Fruit fly (Drosophila melanogaster) S2 (cell line): ENCODE data around the gene CG5071.

Experiments used
- CG8478 ChIP-seq: fragments of >200 bp; optimal IDR thresholded peaks from 2 replicates; lab custom pipeline; 2018
- CTCF ChIP-seq, 2 experiments: fragments of >200 bp; optimal IDR thresholded peaks; 2 replicates each; lab custom pipeline; 2018

Gene CG5071

dm6 chr3R:25652066-25652720 lies 34.0 kb downstream of the CG5071 start:
- no peak for TF ChIP-seq CTCF (optimal IDR thresholded peaks at IDR 0.05; lab: Kevin White, UChicago)
- no peak for TF ChIP-seq CG8478 (lab: Kevin White, UChicago)

dm6 chr3R:25659857-25660417 lies 41.7 kb downstream of the CG5071 start:
- TF ChIP-seq CTCF (optimal IDR thresholded peaks at IDR 0.05; lab: Kevin White, UChicago) (no peak), CG8478 (lab: Kevin White, UChicago) (no peak)

- TF ChIP-seq CG8478 (lab: Kevin White, UChicago) = no peak
- no peak for TF ChIP-seq CTCF (optimal IDR thresholded peaks at IDR 0.05; lab: Kevin White, UChicago)
Measured at dm6 chr3R:25660985-25661530, 42.8 kb downstream of the CG5071 start, which contains the start of gene Tnks. Gene Tnks, minus strand, starts transcription at chr3R:25661286.

- TF ChIP-seq CG8478 (lab: Kevin White, UChicago) (no peak), CTCF (optimal IDR thresholded peaks at IDR 0.05; lab: Kevin White, UChicago) (no peak)
Measured at dm6 chr3R:25661531-25662193, 43.4 kb downstream of the CG5071 start, which contains the start of gene RASSF8. Gene RASSF8, plus strand, starts transcription at chr3R:25661795.

- TF ChIP-seq CG8478 (lab: Kevin White, UChicago) (no peak), CTCF (optimal IDR thresholded peaks at IDR 0.05; lab: Kevin White, UChicago) (no peak)
Measured at dm6 chr3R:25662358-25662757, 44.1 kb downstream of the CG5071 start.

dm6 chr3R:25665509-25665908 lies 47.3 kb downstream of the CG5071 start, which contains the start of gene Lgr3:
Gene Lgr3, plus strand, starts transcription at chr3R:25665809.
- TF ChIP-seq CG8478 (lab: Kevin White, UChicago) (no peak), CTCF (optimal IDR thresholded peaks at IDR 0.05; lab: Kevin White, UChicago) (no peak)
